Fruit fly (Drosophila melanogaster) whole organism, prepupa: Measurements from ENCODE around the gene CG9951.

ENCODE experiments used
- Blimp-1 ChIP-seq: fragments of 200-800 bp; sonication (Bioruptor generic); optimal IDR thresholded peaks from 3 replicates; lab custom pipeline; 2017; ENCODE audit warnings: missing biosample characterization, missing genetic modification characterization, mild to moderate bottlenecking, moderate library complexity, missing genetic modification reagents
- CG10631 ChIP-seq: fragments of 200-800 bp; sonication (Bioruptor generic); optimal IDR thresholded peaks from 2 replicates; lab custom pipeline; 2016; ENCODE audit warnings: missing biosample characterization, missing genetic modification characterization
- CG10669 ChIP-seq: fragments of 200-800 bp; sonication (Bioruptor generic); optimal IDR thresholded peaks from 3 replicates; lab custom pipeline; 2018; ENCODE audit warnings: missing biosample characterization, mild to moderate bottlenecking, missing genetic modification characterization, moderate library complexity
- CG11762 ChIP-seq: fragments of 200-800 bp; sonication (Bioruptor generic); optimal IDR thresholded peaks from 3 replicates; lab custom pipeline; 2016; ENCODE audit warnings: missing biosample characterization, missing genetic modification characterization; ENCODE audit not compliant: insufficient read depth
- CG11902 ChIP-seq: fragments of 200-800 bp; sonication (Bioruptor generic); optimal IDR thresholded peaks from 3 replicates; lab custom pipeline; 2016; ENCODE audit warnings: missing biosample characterization, missing genetic modification characterization
- CG1621 ChIP-seq: fragments of 200-800 bp; sonication (Bioruptor generic); optimal IDR thresholded peaks from 3 replicates; lab custom pipeline; 2018; ENCODE audit warnings: missing biosample characterization, mild to moderate bottlenecking, missing genetic modification characterization
- CG16779 ChIP-seq: fragments of 200-800 bp; sonication (Bioruptor generic); optimal IDR thresholded peaks from 3 replicates; lab custom pipeline; 2017; ENCODE audit warnings: missing biosample characterization, mild to moderate bottlenecking, missing genetic modification characterization
- CG3032 ChIP-seq: fragments of 200-800 bp; optimal IDR thresholded peaks from 2 replicates; lab custom pipeline; 2019; ENCODE audit warnings: missing biosample characterization, mild to moderate bottlenecking, missing genetic modification characterization, moderate library complexity
- CG31627 ChIP-seq: fragments of 200-800 bp; sonication (Bioruptor generic); optimal IDR thresholded peaks from 3 replicates; lab custom pipeline; 2016; ENCODE audit warnings: missing biosample characterization, missing genetic modification characterization
- CG34406 ChIP-seq: fragments of 200-800 bp; sonication (Bioruptor generic); optimal IDR thresholded peaks from 3 replicates; lab custom pipeline; 2016; ENCODE audit warnings: missing biosample characterization, missing genetic modification characterization
- CG3919 ChIP-seq: fragments of 200-800 bp; sonication (Bioruptor generic); optimal IDR thresholded peaks from 3 replicates; lab custom pipeline; 2016; ENCODE audit warnings: missing biosample characterization, missing genetic modification characterization
- CG6163 ChIP-seq: fragments of 200-800 bp; sonication (Bioruptor generic); IDR thresholded peaks from 3 replicates; pipeline ENCODE4 v1.3.6; 2022; ENCODE audit warnings: missing biosample characterization, missing genetic modification characterization
- CG6792 ChIP-seq: fragments of 200-800 bp; sonication (Bioruptor generic); optimal IDR thresholded peaks from 3 replicates; lab custom pipeline; 2016; ENCODE audit warnings: missing biosample characterization, missing genetic modification characterization
- CG6808 ChIP-seq: fragments of 200-800 bp; sonication (Bioruptor generic); optimal IDR thresholded peaks from 3 replicates; lab custom pipeline; 2017; ENCODE audit warnings: missing biosample characterization, missing genetic modification characterization, mild to moderate bottlenecking, moderate library complexity, missing genetic modification reagents
- CG6854 ChIP-seq: fragments of 200-800 bp; sonication (Bioruptor generic); optimal IDR thresholded peaks from 2 replicates; lab custom pipeline; 2017; ENCODE audit warnings: missing biosample characterization, mild to moderate bottlenecking, missing genetic modification characterization
- CG7368 ChIP-seq: fragments of 200-800 bp; sonication (Bioruptor generic); optimal IDR thresholded peaks from 3 replicates; lab custom pipeline; 2016; ENCODE audit warnings: missing biosample characterization, missing genetic modification characterization
- CG8119 ChIP-seq: fragments of 200-800 bp; sonication (Bioruptor generic); IDR thresholded peaks from 3 replicates; pipeline ENCODE4 v1.3.6; 2022; ENCODE audit warnings: missing biosample characterization, missing genetic modification characterization
- CG8319 ChIP-seq: fragments of 200-800 bp; sonication (Bioruptor generic); optimal IDR thresholded peaks from 3 replicates; lab custom pipeline; 2016; ENCODE audit warnings: missing biosample characterization, missing genetic modification characterization
- CG9139 ChIP-seq: fragments of 200-800 bp; sonication (Bioruptor generic); optimal IDR thresholded peaks from 3 replicates; lab custom pipeline; 2017; ENCODE audit warnings: missing biosample characterization, mild to moderate bottlenecking, missing genetic modification characterization
- Eip75B ChIP-seq: fragments of 200-800 bp; sonication (Bioruptor generic); optimal IDR thresholded peaks from 3 replicates; lab custom pipeline; 2016; ENCODE audit warnings: missing biosample characterization, missing genetic modification characterization
- Eip78C ChIP-seq: fragments of 200-800 bp; sonication (Bioruptor generic); peaks from one replicate; lab custom pipeline; 2016; ENCODE audit warnings: missing biosample characterization, missing genetic modification characterization
- Eip93F ChIP-seq: fragments of 200-800 bp; sonication (Bioruptor generic); optimal IDR thresholded peaks from 2 replicates; lab custom pipeline; 2016; ENCODE audit warnings: missing biosample characterization, mild to moderate bottlenecking, missing genetic modification characterization
- Ets21C ChIP-seq: fragments of 200-800 bp; sonication (Bioruptor generic); optimal IDR thresholded peaks from 3 replicates; lab custom pipeline; 2016; ENCODE audit warnings: missing biosample characterization, missing genetic modification characterization
- Ets96B ChIP-seq: fragments of 200-800 bp; optimal IDR thresholded peaks from 2 replicates; lab custom pipeline; 2019; ENCODE audit warnings: missing biosample characterization, mild to moderate bottlenecking, missing genetic modification characterization, moderate library complexity
- Gug ChIP-seq: fragments of 200-800 bp; sonication (Bioruptor generic); IDR thresholded peaks from 2 replicates; pipeline ENCODE4 v1.3.6; 2022; ENCODE audit warnings: missing biosample characterization, missing genetic modification characterization
- Hr38 ChIP-seq: sonication (Bioruptor generic); optimal IDR thresholded peaks from 2 replicates; lab custom pipeline; 2016; ENCODE audit warnings: missing biosample characterization, missing genetic modification characterization
- Hr4 ChIP-seq: fragments of 200-800 bp; sonication (Bioruptor generic); optimal IDR thresholded peaks from 3 replicates; lab custom pipeline; 2016; ENCODE audit warnings: missing biosample characterization, missing genetic modification characterization
- Lpt ChIP-seq: fragments of 200-800 bp; sonication (Bioruptor generic); optimal IDR thresholded peaks from 3 replicates; lab custom pipeline; 2016; ENCODE audit warnings: missing biosample characterization, missing genetic modification characterization
- OdsH ChIP-seq: fragments of 200-800 bp; sonication (Bioruptor generic); optimal IDR thresholded peaks from 3 replicates; lab custom pipeline; 2016; ENCODE audit warnings: missing biosample characterization, missing genetic modification characterization
- Smox ChIP-seq: fragments of 200-800 bp; sonication (Bioruptor generic); optimal IDR thresholded peaks from 3 replicates; lab custom pipeline; 2016; ENCODE audit warnings: missing biosample characterization, missing genetic modification characterization
- Sox102F ChIP-seq: fragments of 200-800 bp; sonication (Bioruptor generic); optimal IDR thresholded peaks from 2 replicates; lab custom pipeline; 2016; ENCODE audit warnings: missing biosample characterization, mild to moderate bottlenecking, missing genetic modification characterization
- Sox15 ChIP-seq: fragments of 200-800 bp; sonication (Bioruptor generic); optimal IDR thresholded peaks from 3 replicates; lab custom pipeline; 2016; ENCODE audit warnings: missing biosample characterization, missing genetic modification characterization
- achi ChIP-seq: fragments of 200-800 bp; sonication (Bioruptor generic); optimal IDR thresholded peaks from 3 replicates; lab custom pipeline; 2016; ENCODE audit warnings: missing biosample characterization, missing genetic modification characterization
- acj6 ChIP-seq: fragments of 200-800 bp; sonication (Bioruptor generic); optimal IDR thresholded peaks from 3 replicates; lab custom pipeline; 2016; ENCODE audit warnings: missing biosample characterization, missing genetic modification characterization
- dac ChIP-seq: fragments of 200-800 bp; sonication (Bioruptor generic); optimal IDR thresholded peaks from 2 replicates; lab custom pipeline; 2017; ENCODE audit warnings: missing biosample characterization, mild to moderate bottlenecking, missing genetic modification characterization
- dsx ChIP-seq: fragments of 200-800 bp; optimal IDR thresholded peaks from 3 replicates; lab custom pipeline; 2019; ENCODE audit warnings: missing biosample characterization, mild to moderate bottlenecking, missing genetic modification characterization, moderate library complexity; ENCODE audit not compliant: poor library complexity, severe bottlenecking
- eg ChIP-seq: fragments of 200-800 bp; sonication (Bioruptor generic); IDR thresholded peaks from 3 replicates; pipeline ENCODE4 v1.3.6; 2022; ENCODE audit warnings: missing biosample characterization, missing genetic modification characterization
- esn ChIP-seq: fragments of 200-800 bp; sonication (Bioruptor generic); optimal IDR thresholded peaks from 2 replicates; lab custom pipeline; 2016; ENCODE audit warnings: missing biosample characterization, mild to moderate bottlenecking, missing genetic modification characterization, moderate library complexity
- fd59A ChIP-seq: fragments of 200-800 bp; sonication (Bioruptor generic); optimal IDR thresholded peaks from 2 replicates; lab custom pipeline; 2017; ENCODE audit warnings: missing biosample characterization, mild to moderate bottlenecking, missing genetic modification characterization, missing genetic modification reagents
- fd85E ChIP-seq: fragments of 200-800 bp; sonication (Bioruptor generic); optimal IDR thresholded peaks from 3 replicates; lab custom pipeline; 2016; ENCODE audit warnings: missing biosample characterization, missing genetic modification characterization
- lz ChIP-seq: fragments of 200-800 bp; sonication (Bioruptor generic); optimal IDR thresholded peaks from 3 replicates; lab custom pipeline; 2016; ENCODE audit warnings: missing biosample characterization, missing genetic modification characterization
- net ChIP-seq: fragments of 200-800 bp; sonication (Bioruptor generic); optimal IDR thresholded peaks from 3 replicates; lab custom pipeline; 2016; ENCODE audit warnings: missing biosample characterization, missing genetic modification characterization
- pdm3 ChIP-seq: fragments of 200-800 bp; sonication (Bioruptor generic); optimal IDR thresholded peaks from 3 replicates; lab custom pipeline; 2016; ENCODE audit warnings: missing biosample characterization, missing genetic modification characterization
- spab ChIP-seq: fragments of 200-800 bp; sonication (Bioruptor generic); optimal IDR thresholded peaks from 2 replicates; lab custom pipeline; 2017; ENCODE audit warnings: missing biosample characterization, mild to moderate bottlenecking, missing genetic modification characterization, missing genetic modification reagents
- ss ChIP-seq, 2 experiments: fragments of 200-800 bp; sonication (Bioruptor generic); optimal IDR thresholded peaks; 2 replicates in 1 of 2; 3 replicates in 1 of 2; lab custom pipeline; 2017 to 2018; ENCODE audit warnings: mild to moderate bottlenecking in 2 of 2, missing biosample characterization in 2 of 2, missing genetic modification characterization in 2 of 2, moderate library complexity in 1 of 2
- topi ChIP-seq: fragments of 200-800 bp; sonication (Bioruptor generic); optimal IDR thresholded peaks from 3 replicates; lab custom pipeline; 2016; ENCODE audit warnings: missing biosample characterization, missing genetic modification characterization
- vri ChIP-seq: fragments of 200-800 bp; sonication (Bioruptor generic); optimal IDR thresholded peaks from 3 replicates; lab custom pipeline; 2016; ENCODE audit warnings: missing biosample characterization, mild to moderate bottlenecking, missing genetic modification characterization

Gene CG9951

dm6 chr3L:16872487-16872955 lies 9.6 kb downstream of the CG9951 start (continued):
- TF ChIP-seq dac (GFP tag; lab: Kevin White, UChicago) (peak; percentile 73), Hr4 (peak; percentile 95), CG11902 (GFP tag; lab: Kevin White, UChicago) (peak; percentile 54), Ets96B (tag; lab: Kevin White, UChicago) (peak; percentile 48), esn (peak; percentile 68), achi (GFP tag; lab: Kevin White, UChicago) (peak; percentile 80), fd59A (GFP tag; lab: Kevin White, UChicago) (peak; percentile 51), Hr38 (GFP tag; lab: Kevin White, UChicago) (no peak), CG1621 (tag; lab: Kevin White, UChicago) (peak; percentile 45), Sox15 (peak; percentile 45), Blimp-1 (GFP tag; lab: Kevin White, UChicago) (no peak), CG16779 (peak; percentile 49), vri (GFP tag; lab: Kevin White, UChicago) (no peak), net (GFP tag; lab: Kevin White, UChicago) (peak; percentile 76), Eip78C (peak; percentile 96), acj6 (GFP tag; lab: Kevin White, UChicago) (peak; percentile 66), CG6163 (GFP tag; lab: Robert Waterston, UW) (peak; percentile 65; the same call in 2 of the 3 replicates), ss (GFP tag; optimal IDR thresholded peaks at IDR 0.05; lab: Kevin White, UChicago) (peak in 1 of 2 experiments; percentile 13), spab (GFP tag; lab: Kevin White, UChicago) (peak; percentile 71), CG34406 (GFP tag; lab: Kevin White, UChicago) (peak; percentile 65), OdsH (peak; percentile 79), CG3919 (GFP tag; lab: Kevin White, UChicago) (peak; percentile 57), CG7368 (GFP tag; lab: Kevin White, UChicago) (peak; percentile 57), Gug (GFP tag; lab: Robert Waterston, UW) (peak; percentile 56; the same call in 1 of the 2 replicates), Ets21C (GFP tag; lab: Kevin White, UChicago) (peak; percentile 9), topi (GFP tag; lab: Kevin White, UChicago) (peak; percentile 18), pdm3 (GFP tag; lab: Kevin White, UChicago) (peak; percentile 74), Lpt (GFP tag; lab: Kevin White, UChicago) (peak; percentile 87), Smox (GFP tag; lab: Kevin White, UChicago) (no peak), CG8119 (GFP tag; lab: Robert Waterston, UW) (peak; percentile 93), CG8319 (GFP tag; lab: Kevin White, UChicago) (peak; percentile 74)

DNA sequence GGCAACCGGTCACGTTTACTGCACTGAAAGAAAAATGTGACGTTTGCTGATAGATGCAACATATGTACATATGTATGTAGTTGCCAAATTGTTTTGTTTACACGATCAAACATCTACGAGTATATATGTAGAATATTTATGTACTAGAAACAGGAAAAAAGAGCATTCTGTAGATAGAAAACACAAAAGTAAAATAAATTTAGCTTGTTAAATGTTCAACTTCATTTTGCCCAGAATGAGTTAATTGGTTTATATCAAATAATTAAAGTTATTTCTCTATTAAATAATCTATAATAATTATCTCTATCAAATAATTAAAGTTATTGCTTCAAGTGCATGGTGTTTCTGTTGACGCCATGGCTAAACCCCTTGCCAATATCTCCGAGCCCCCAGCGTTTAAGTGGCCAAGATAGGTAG lies 10.2 kb downstream of the CG9951 start:
- TF ChIP-seq Eip93F (GFP tag; lab: Kevin White, UChicago) (no peak), CG9139 (GFP tag; lab: Kevin White, UChicago) (peak; percentile 6), Lpt (GFP tag; lab: Kevin White, UChicago) (peak; percentile 74), Gug (GFP tag; lab: Robert Waterston, UW) (no peak), Hr38 (GFP tag; lab: Kevin White, UChicago) (no peak), fd59A (GFP tag; lab: Kevin White, UChicago) (no peak), CG10631 (peak; percentile 1), CG34406 (GFP tag; lab: Kevin White, UChicago) (no peak), ss (GFP tag; optimal IDR thresholded peaks at IDR 0.05; lab: Kevin White, UChicago) (peak; percentile 60 to 73), achi (GFP tag; lab: Kevin White, UChicago) (no peak), Sox102F (no peak), CG6792 (GFP tag; lab: Kevin White, UChicago) (peak; percentile 17), lz (GFP tag; lab: Kevin White, UChicago) (no peak), CG11902 (GFP tag; lab: Kevin White, UChicago) (peak; percentile 1), esn (no peak), CG11762 (GFP tag; lab: Kevin White, UChicago) (peak; percentile 65), CG6854 (GFP tag; lab: Kevin White, UChicago) (peak; percentile 8), spab (GFP tag; lab: Kevin White, UChicago) (peak; percentile 57), CG31627 (GFP tag; lab: Kevin White, UChicago) (no peak), Eip78C (peak; percentile 93), eg (GFP tag; lab: Robert Waterston, UW) (peak; percentile 4; the same call in 2 of the 3 replicates), Eip75B (GFP tag; lab: Kevin White, UChicago) (peak; percentile 70), CG3919 (GFP tag; lab: Kevin White, UChicago) (peak; percentile 68), CG6808 (GFP tag; lab: Kevin White, UChicago) (peak; percentile 75), acj6 (GFP tag; lab: Kevin White, UChicago) (no peak), CG10669 (GFP tag; lab: Kevin White, UChicago) (peak; percentile 64), OdsH (no peak), Ets96B (tag; lab: Kevin White, UChicago) (peak; percentile 53), Sox15 (no peak), CG3032 (peak; percentile 38), fd85E (GFP tag; lab: Kevin White, UChicago) (no peak), dsx (peak; percentile 41)
